Worm (Caenorhabditis elegans): Measurements from ENCODE around the gene nlp-101.

ce11 chrX:7793377-7794041 is 45.2 kb upstream of the nlp-101 start, which contains the start of gene ZK154.6:
- TF ChIP-seq snpc-4 (tag; optimal IDR thresholded peaks at IDR 0.05) (no peak), unc-62 (GFP tag; optimal IDR thresholded peaks at IDR 0.05) (no peak), ztf-11 (tag; optimal IDR thresholded peaks at IDR 0.05) (no peak), elt-1 (tag; optimal IDR thresholded peaks at IDR 0.05; ENCODE audit: borderline replicate concordance, insufficient read depth) (no peak), ceh-39 (tag; optimal IDR thresholded peaks at IDR 0.05) (no peak), lsy-2 (tag; optimal IDR thresholded peaks at IDR 0.05) (no peak), pha-4 (tag; optimal IDR thresholded peaks at IDR 0.05) (no peak), blmp-1 (tag; optimal IDR thresholded peaks at IDR 0.05) (peak; percentile 95), ham-2 (GFP tag; optimal IDR thresholded peaks at IDR 0.05) (no peak), unc-39 (tag; optimal IDR thresholded peaks at IDR 0.05) (no peak), elt-3 (tag; optimal IDR thresholded peaks at IDR 0.05) (no peak), mep-1 (tag; optimal IDR thresholded peaks at IDR 0.05) (no peak), sptf-1 (tag; optimal IDR thresholded peaks at IDR 0.05) (no peak)
